Worm (Caenorhabditis elegans): ENCODE data around the gene Y39B6A.10.

Y39B6A.10 gene

ce11 chrV:19153244-19153643, 19.8 kb upstream of the Y39B6A.10 start:
- TF ChIP-seq aly-2 (tag; optimal IDR thresholded peaks at IDR 0.05): no peak
- peak; percentile 46 for TF ChIP-seq pha-4 (tag; optimal IDR thresholded peaks at IDR 0.05)

ce11 chrV:19152328-19152727, 18.9 kb upstream of the Y39B6A.10 start, which contains the start of gene Y39B6A.69:
Y39B6A.69 (minus strand) TSS chrV:19152428.
- TF ChIP-seq lin-15B (tag; optimal IDR thresholded peaks at IDR 0.05) (no peak), lsy-12 (tag; optimal IDR thresholded peaks at IDR 0.05) (no peak), elt-1 (tag; optimal IDR thresholded peaks at IDR 0.05) (no peak), tbx-2 (tag; optimal IDR thresholded peaks at IDR 0.05) (no peak), unc-39 (tag; optimal IDR thresholded peaks at IDR 0.05) (no peak), lin-39 (tag; optimal IDR thresholded peaks at IDR 0.05) (no peak), eor-1 (tag; optimal IDR thresholded peaks at IDR 0.05) (no peak), nhr-237 (tag; optimal IDR thresholded peaks at IDR 0.05) (no peak), hmg-11 (tag; optimal IDR thresholded peaks at IDR 0.05) (no peak), mml-1 (tag; optimal IDR thresholded peaks at IDR 0.05) (no peak), mdl-1 (tag; optimal IDR thresholded peaks at IDR 0.05) (no peak), nhr-25 (tag; optimal IDR thresholded peaks at IDR 0.05) (no peak), ceh-16 (tag; optimal IDR thresholded peaks at IDR 0.05) (no peak), daf-12 (tag; optimal IDR thresholded peaks at IDR 0.05) (no peak)

- TF ChIP-seq nhr-25 (tag; optimal IDR thresholded peaks at IDR 0.05): no peak
- TF ChIP-seq nhr-76 (tag; optimal IDR thresholded peaks at IDR 0.05): no peak
- TF ChIP-seq zag-1 (tag; optimal IDR thresholded peaks at IDR 0.05): no peak
- no peak for TF ChIP-seq nhr-28 (tag; optimal IDR thresholded peaks at IDR 0.05)
- no peak for TF ChIP-seq fos-1 (tag; optimal IDR thresholded peaks at IDR 0.05)
These were observed 15.7 kb upstream of the Y39B6A.10 start, which contains the start of gene Y39B6A.7 for ce11 chrV:19149057-19149456. Y39B6A.7 (minus strand) TSS chrV:19149157.

ce11 chrV:19148350-19148749, 14.9 kb upstream of the Y39B6A.10 start:
- no peak for TF ChIP-seq jun-1 (tag; optimal IDR thresholded peaks at IDR 0.05)
- no peak for TF ChIP-seq nhr-67 (tag; optimal IDR thresholded peaks at IDR 0.05)
- no peak for TF ChIP-seq ceh-9 (tag; optimal IDR thresholded peaks at IDR 0.05)
- no peak for TF ChIP-seq eor-1 (tag; optimal IDR thresholded peaks at IDR 0.05)
- no peak for TF ChIP-seq lin-15B (tag; optimal IDR thresholded peaks at IDR 0.05)
- no peak for TF ChIP-seq R02D3.7 (tag; optimal IDR thresholded peaks at IDR 0.05)
- no peak for TF ChIP-seq nhr-76 (tag; optimal IDR thresholded peaks at IDR 0.05)

ce11 chrV:19142595-19142994, 9.2 kb upstream of the Y39B6A.10 start:
- TF ChIP-seq nhr-25 (tag; optimal IDR thresholded peaks at IDR 0.05): no peak
- peak; percentile 52 for TF ChIP-seq hmg-11 (tag; optimal IDR thresholded peaks at IDR 0.05)
- no peak for TF ChIP-seq ztf-11 (tag; optimal IDR thresholded peaks at IDR 0.05)

ce11 chrV:19140495-19140894, 7.1 kb upstream of the Y39B6A.10 start, which contains the start of gene cpg-23:
cpg-23 (plus strand) TSS chrV:19140795.
- TF ChIP-seq nhr-12 (tag; optimal IDR thresholded peaks at IDR 0.05) (no peak), lin-15B (tag; optimal IDR thresholded peaks at IDR 0.05) (no peak)

ce11 chrV:19136206-19136605, 2.8 kb upstream of the Y39B6A.10 start, which contains the start of gene Y39B6A.9:
Y39B6A.9 (plus strand) TSS chrV:19136506.
- no peak for TF ChIP-seq ceh-9 (tag; optimal IDR thresholded peaks at IDR 0.05)

- no peak for TF ChIP-seq ceh-82 (tag; optimal IDR thresholded peaks at IDR 0.05)
- peak; percentile 64 for TF ChIP-seq ceh-28 (tag; optimal IDR thresholded peaks at IDR 0.05)
- no peak for TF ChIP-seq elt-1 (tag; optimal IDR thresholded peaks at IDR 0.05)
- no peak for TF ChIP-seq fkh-2 (tag; optimal IDR thresholded peaks at IDR 0.05)
- no peak for TF ChIP-seq unc-39 (tag; optimal IDR thresholded peaks at IDR 0.05)
These were observed 1.5 kb downstream of the Y39B6A.10 start for ce11 chrV:19131848-19132401.

Measured in whole organism, L3 larva.